Fruit fly (Drosophila melanogaster): ENCODE results near the gene RpS19b.

RpS19b gene

dm6 chr3R:23928950-23929602, 4.3 kb downstream of the RpS19b start, which contains the start of the genes CG43998, CG43999 and CG31142:
TSS of gene CG43998 (minus strand) at chr3R:23929000.
TSS of gene CG43999 (minus strand) at chr3R:23929000.
TSS of gene CG31142 (plus strand) at chr3R:23929243.
- TF ChIP-seq insv (optimal IDR thresholded peaks at IDR 0.05): no peak

DNA sequence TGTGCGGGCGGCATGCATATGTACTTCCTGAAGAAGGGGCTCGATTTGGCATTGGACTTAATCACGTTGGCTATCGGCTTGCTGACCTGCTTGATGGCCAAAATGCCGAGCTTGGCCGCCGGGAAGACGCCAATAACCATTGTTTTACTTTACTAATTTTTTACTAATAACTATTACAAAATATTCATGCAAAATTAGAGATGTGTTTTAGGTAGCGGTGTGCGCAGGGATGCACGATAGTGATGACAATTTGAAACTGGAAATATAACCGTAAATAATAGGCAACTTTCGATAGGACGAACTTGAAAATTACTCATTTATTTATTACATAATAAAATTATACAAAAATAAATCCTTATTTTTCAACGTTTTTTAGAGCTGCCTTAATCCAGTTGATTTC, 5.9 kb downstream of the RpS19b start, which contains the start of gene CG13601:
Gene CG13601 (minus strand): TSS at position 206 of the 400 bp plus-strand sequence.
- TF ChIP-seq insv (optimal IDR thresholded peaks at IDR 0.05): no peak
- TF ChIP-seq h (optimal IDR thresholded peaks at IDR 0.05): no peak
- TF ChIP-seq psq (optimal IDR thresholded peaks at IDR 0.05): no peak
- TF ChIP-seq Myc (optimal IDR thresholded peaks at IDR 0.05): no peak
- no peak for TF ChIP-seq Sin3A (optimal IDR thresholded peaks at IDR 0.05)
- TF ChIP-seq ttk (optimal IDR thresholded peaks at IDR 0.05): no peak

- no peak for TF ChIP-seq ttk (optimal IDR thresholded peaks at IDR 0.05)
- TF ChIP-seq Sin3A (optimal IDR thresholded peaks at IDR 0.05): no peak
- no peak for TF ChIP-seq h (optimal IDR thresholded peaks at IDR 0.05)
- TF ChIP-seq psq (optimal IDR thresholded peaks at IDR 0.05): no peak
- no peak for TF ChIP-seq insv (optimal IDR thresholded peaks at IDR 0.05)
- no peak for TF ChIP-seq Myc (optimal IDR thresholded peaks at IDR 0.05)
Observed at dm6 chr3R:23924200-23924599, 9.1 kb downstream of the RpS19b start, which contains the start of gene Ndc1. TSS of gene Ndc1 (plus strand) at chr3R:23924399.

DNA sequence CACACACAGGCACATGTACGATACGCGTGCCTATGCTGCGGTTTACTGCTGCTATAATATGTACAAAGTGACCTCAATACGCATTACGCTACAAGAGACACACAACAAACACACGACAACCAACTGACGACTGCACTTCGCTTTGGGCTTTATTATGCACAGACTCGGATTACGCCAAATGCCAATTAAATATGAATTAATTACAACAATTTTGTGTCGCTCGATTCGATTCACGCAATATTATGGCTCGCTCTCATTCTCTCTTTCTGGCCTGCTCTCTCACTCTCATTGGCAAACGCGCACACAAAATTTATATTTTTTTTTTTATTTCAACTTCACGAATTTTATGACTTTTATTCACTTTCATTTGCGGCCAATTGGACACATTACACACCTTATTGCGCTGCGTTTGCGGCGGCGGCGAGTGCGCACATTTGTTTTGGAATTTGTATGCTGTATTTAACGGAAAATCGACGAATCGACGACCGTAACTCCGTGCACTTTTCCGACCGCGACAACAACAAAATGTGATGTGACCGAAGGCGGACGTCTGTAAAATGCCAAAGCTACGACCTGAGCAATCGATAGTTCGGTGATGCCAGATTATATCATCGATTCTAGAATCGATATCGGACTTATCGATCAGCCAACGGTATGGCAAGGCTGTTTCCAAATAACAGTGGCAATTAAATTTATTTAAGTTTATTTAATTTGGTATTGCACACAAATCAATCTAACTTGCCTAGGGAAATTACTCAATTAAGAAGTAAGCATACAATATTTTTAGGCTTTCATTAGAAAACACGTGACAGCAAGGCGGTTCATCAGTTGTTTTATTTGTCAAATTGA, 10.6 kb downstream of the RpS19b start, which contains the start of the genes sba and CG31141:
Gene sba (minus strand): TSS at position 472 of the 849 bp plus-strand sequence.
Gene CG31141 (plus strand): TSS at position 799 of the 849 bp plus-strand sequence.
- TF ChIP-seq psq (optimal IDR thresholded peaks at IDR 0.05) (no peak), Sin3A (optimal IDR thresholded peaks at IDR 0.05) (no peak), ttk (optimal IDR thresholded peaks at IDR 0.05) (no peak), h (optimal IDR thresholded peaks at IDR 0.05) (no peak), insv (optimal IDR thresholded peaks at IDR 0.05) (no peak), Myc (optimal IDR thresholded peaks at IDR 0.05) (no peak)

- TF ChIP-seq ttk (optimal IDR thresholded peaks at IDR 0.05): no peak
- TF ChIP-seq Myc (optimal IDR thresholded peaks at IDR 0.05): no peak
- TF ChIP-seq Sin3A (optimal IDR thresholded peaks at IDR 0.05): no peak
- no peak for TF ChIP-seq psq (optimal IDR thresholded peaks at IDR 0.05)
- no peak for TF ChIP-seq h (optimal IDR thresholded peaks at IDR 0.05)
- no peak for TF ChIP-seq insv (optimal IDR thresholded peaks at IDR 0.05)
Observed at dm6 chr3R:23921701-23922501, 11.4 kb downstream of the RpS19b start.

dm6 chr3R:23920874-23921539, 12.3 kb downstream of the RpS19b start:
- TF ChIP-seq Myc (optimal IDR thresholded peaks at IDR 0.05) (no peak), h (optimal IDR thresholded peaks at IDR 0.05) (no peak), Sin3A (optimal IDR thresholded peaks at IDR 0.05) (no peak), psq (optimal IDR thresholded peaks at IDR 0.05) (no peak), ttk (optimal IDR thresholded peaks at IDR 0.05) (no peak), insv (optimal IDR thresholded peaks at IDR 0.05) (no peak)

- no peak for TF ChIP-seq ttk (optimal IDR thresholded peaks at IDR 0.05)
Observed at dm6 chr3R:23920387-23920786, 12.9 kb downstream of the RpS19b start.

dm6 chr3R:23919366-23919765, 14.0 kb downstream of the RpS19b start:
- no peak for TF ChIP-seq ttk (optimal IDR thresholded peaks at IDR 0.05)

- TF ChIP-seq insv (optimal IDR thresholded peaks at IDR 0.05) (no peak), h (optimal IDR thresholded peaks at IDR 0.05) (no peak), psq (optimal IDR thresholded peaks at IDR 0.05) (no peak), Myc (optimal IDR thresholded peaks at IDR 0.05) (no peak), Sin3A (optimal IDR thresholded peaks at IDR 0.05) (no peak), ttk (optimal IDR thresholded peaks at IDR 0.05) (no peak)
Observed at dm6 chr3R:23915967-23916366, 17.4 kb downstream of the RpS19b start.

DNA sequence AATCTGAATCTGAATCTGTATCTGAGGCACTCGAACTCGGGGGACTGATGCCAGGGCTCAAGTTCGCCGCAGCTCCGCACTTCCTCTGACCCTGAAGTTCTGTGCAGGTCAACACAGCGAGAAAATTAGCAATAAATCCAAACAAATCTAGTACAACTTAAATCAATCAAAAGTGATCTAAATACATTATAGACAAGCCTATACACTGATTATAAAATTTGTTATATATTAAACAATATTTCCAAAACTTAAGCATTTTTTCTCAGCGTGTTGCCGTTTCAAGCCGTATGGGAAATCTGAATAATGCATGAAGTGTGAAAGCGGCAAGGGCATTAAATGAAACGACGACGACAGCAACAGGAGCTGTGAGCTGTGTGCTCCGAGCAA, 18.3 kb downstream of the RpS19b start:
- TF ChIP-seq Myc (optimal IDR thresholded peaks at IDR 0.05) (no peak), insv (optimal IDR thresholded peaks at IDR 0.05) (no peak), ttk (optimal IDR thresholded peaks at IDR 0.05) (no peak), h (optimal IDR thresholded peaks at IDR 0.05) (no peak), psq (optimal IDR thresholded peaks at IDR 0.05) (no peak), Sin3A (optimal IDR thresholded peaks at IDR 0.05) (no peak)

- TF ChIP-seq ttk (optimal IDR thresholded peaks at IDR 0.05): no peak
- TF ChIP-seq h (optimal IDR thresholded peaks at IDR 0.05): no peak
- no peak for TF ChIP-seq insv (optimal IDR thresholded peaks at IDR 0.05)
- no peak for TF ChIP-seq Sin3A (optimal IDR thresholded peaks at IDR 0.05)
- no peak for TF ChIP-seq Myc (optimal IDR thresholded peaks at IDR 0.05)
- TF ChIP-seq psq (optimal IDR thresholded peaks at IDR 0.05): no peak
Observed at dm6 chr3R:23914415-23915041, 18.8 kb downstream of the RpS19b start.

Data from Kc167 (cell line).